Worm (Caenorhabditis elegans) whole organism, L4 larva: ENCODE data around the gene srsx-40.

Experiments used
- R02D3.7 ChIP-seq: fragments of 150-350 bp; sonication (generic microtip); optimal IDR thresholded peaks from 3 replicates; lab custom pipeline; 2014; ENCODE audit warnings: missing biosample characterization, missing genetic modification characterization
- T20F7.1 ChIP-seq: fragments of 200-800 bp; sonication (Bioruptor generic); optimal IDR thresholded peaks from 2 replicates; lab custom pipeline; 2018; ENCODE audit warnings: mild to moderate bottlenecking, missing genetic modification characterization, missing compliant biosample characterization
- arid-1 ChIP-seq: fragments of 200-800 bp; sonication (Bioruptor generic); conservative IDR thresholded peaks from 2 replicates; pipeline ENCODE4 v1.3.6; 2022; ENCODE audit warnings: missing genetic modification reagents, missing genetic modification characterization, missing compliant biosample characterization
- ceh-62 ChIP-seq: sonication (generic microtip); optimal IDR thresholded peaks from 2 replicates; lab custom pipeline; 2017; ENCODE audit warnings: missing biosample characterization, missing genetic modification characterization
- dmd-9 ChIP-seq: fragments of 200-800 bp; sonication (Bioruptor generic); IDR thresholded peaks from 2 replicates; pipeline ENCODE4 v1.3.6; 2022; ENCODE audit warnings: missing genetic modification reagents, missing genetic modification characterization, missing compliant biosample characterization
- lin-13 ChIP-seq: fragments of 150-350 bp; optimal IDR thresholded peaks from 2 replicates; lab custom pipeline; 2014; ENCODE audit warnings: missing biosample characterization, missing genetic modification reagents, missing genetic modification characterization
- mxl-2 ChIP-seq: fragments of 200-800 bp; sonication (Bioruptor generic); conservative IDR thresholded peaks from 2 replicates; pipeline ENCODE4 v1.3.6; 2022; ENCODE audit warnings: missing genetic modification reagents, missing genetic modification characterization, missing compliant biosample characterization
- nhr-42 ChIP-seq: fragments of 200-800 bp; sonication (Bioruptor generic); IDR thresholded peaks from 2 replicates; pipeline ENCODE4 v1.3.6; 2022; ENCODE audit warnings: missing genetic modification characterization, missing compliant biosample characterization
- nhr-48 ChIP-seq: sonication (generic microtip); optimal IDR thresholded peaks from 2 replicates; lab custom pipeline; 2016; ENCODE audit warnings: mild to moderate bottlenecking, missing genetic modification characterization, missing compliant biosample characterization
- rbr-2 ChIP-seq: sonication (generic microtip); optimal IDR thresholded peaks from 2 replicates; lab custom pipeline; 2016; ENCODE audit warnings: missing genotype, missing genetic modification characterization, missing compliant biosample characterization
- unc-39 ChIP-seq: sonication (generic microtip); optimal IDR thresholded peaks from 2 replicates; lab custom pipeline; 2017; ENCODE audit warnings: missing biosample characterization, missing genetic modification characterization
- unc-62 ChIP-seq, 3 experiments: fragments of 150-350 bp in 1 of 3; sonication (generic microtip); optimal IDR thresholded peaks in 2 of 3; peaks in 1 of 3; 1 replicate in 1 of 3; 2 replicates in 2 of 3; lab custom pipeline; 2014 to 2017; ENCODE audit warnings: missing biosample characterization in 3 of 3, missing genetic modification characterization in 3 of 3, missing genetic modification reagents in 3 of 3, missing genotype in 1 of 3
- zip-11 ChIP-seq: fragments of 200-800 bp; sonication (Bioruptor generic); IDR thresholded peaks from 2 replicates; pipeline ENCODE4 v1.3.6; 2022; ENCODE audit warnings: missing genetic modification characterization, missing compliant biosample characterization

The srsx-40 gene

ce11 chrV:7653567-7653966 lies 49.9 kb downstream of the srsx-40 start, which contains the start of gene srh-200:
TSS of gene srh-200 (minus strand) at chrV:7653667.
- TF ChIP-seq lin-13 (no peak), unc-62 (GFP tag; optimal IDR thresholded peaks at IDR 0.05 in 1 of 2; lab: Kevin White, UChicago) (peak in 1 of 2 experiments; percentile 33), unc-62 (tag; optimal IDR thresholded peaks at IDR 0.05; lab: Kevin White, UChicago) (no peak)

- TF ChIP-seq ceh-62 (tag; lab: Kevin White, UChicago) (no peak), R02D3.7 (no peak), unc-39 (tag; lab: Kevin White, UChicago) (no peak), arid-1 (GFP tag; lab: Robert Waterston, UW) (no peak), nhr-42 (no peak), dmd-9 (GFP tag; lab: Robert Waterston, UW) (no peak), rbr-2 (tag; lab: Kevin White, UChicago) (no peak), mxl-2 (GFP tag; lab: Robert Waterston, UW) (no peak), nhr-48 (tag; lab: Kevin White, UChicago) (no peak), zip-11 (GFP tag; lab: Robert Waterston, UW) (no peak), T20F7.1 (GFP tag; lab: Kevin White, UChicago) (no peak)
These were observed 51.7 kb downstream of the srsx-40 start, which contains the start of gene srh-234 for ce11 chrV:7651757-7652156. TSS of gene srh-234 (minus strand) at chrV:7651857.
